Worm (Caenorhabditis elegans): Measurements from ENCODE around the gene his-48.

The his-48 gene

DNA sequence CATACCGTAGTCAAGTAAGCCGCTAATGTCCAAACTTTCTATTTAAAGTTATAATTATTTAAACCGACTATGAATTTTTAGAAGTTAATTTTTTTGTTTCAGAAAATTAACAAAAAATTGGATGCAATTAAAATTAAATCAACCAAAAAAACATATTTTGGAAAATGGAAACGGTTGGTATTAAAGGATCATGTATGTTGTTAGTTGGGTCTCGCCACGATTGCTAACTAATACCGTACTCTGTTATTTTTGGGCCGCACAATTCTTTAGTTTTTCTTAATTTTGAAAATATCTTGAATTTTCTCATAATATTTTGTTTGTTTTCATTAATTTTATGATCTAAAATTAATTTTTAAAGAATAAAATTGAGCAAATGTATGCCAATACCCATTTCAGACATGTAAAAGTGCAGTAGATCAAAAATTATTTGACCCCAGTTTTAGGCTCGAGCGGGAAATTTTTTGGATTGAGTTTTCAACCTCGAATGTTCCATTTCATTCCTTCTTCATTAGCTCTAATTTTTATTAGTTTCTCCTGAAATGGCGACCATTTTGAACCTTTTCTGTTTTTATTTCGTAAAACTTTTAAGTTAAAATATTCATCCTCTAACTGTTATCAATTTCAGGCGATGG lies 47.9 kb downstream of the his-48 start, which contains the start of gene cbd-1:
TSS of gene cbd-1 (plus strand) at position 626 of the 632 bp plus-strand sequence.
- TF ChIP-seq fos-1 (tag; optimal IDR thresholded peaks at IDR 0.05): no peak
- TF ChIP-seq R02D3.7 (tag; optimal IDR thresholded peaks at IDR 0.05): no peak
